Worm (Caenorhabditis elegans): ENCODE measurements around the gene Y54F10AR.1.
A peak's percentile ranks its signal among the peaks of the same experiment; 100 is the strongest.

The Y54F10AR.1 gene

ce11 chrIII:2530313-2530712, 45.2 kb downstream of the Y54F10AR.1 start, which contains the start of gene cone-1:
cone-1 (plus strand) TSS chrIII:2530613.
- TF ChIP-seq aly-2 (tag; optimal IDR thresholded peaks at IDR 0.05) (no peak), skn-1 (tag; optimal IDR thresholded peaks at IDR 0.05) (no peak), jun-1 (tag; optimal IDR thresholded peaks at IDR 0.05) (no peak), ZK546.5 (tag; optimal IDR thresholded peaks at IDR 0.05) (no peak), lsy-12 (tag; optimal IDR thresholded peaks at IDR 0.05) (no peak), unc-39 (tag; optimal IDR thresholded peaks at IDR 0.05) (no peak), snpc-4 (tag; optimal IDR thresholded peaks at IDR 0.05) (no peak)

ce11 chrIII:2528621-2529113, 46.8 kb downstream of the Y54F10AR.1 start, which contains the start of the genes Y54F10AM.15, rbc-2 and ndua-8:
Y54F10AM.15 (minus strand) TSS chrIII:2528679.
rbc-2 (minus strand) TSS chrIII:2528689.
ndua-8 (plus strand) TSS chrIII:2529063.
- TF ChIP-seq elt-1 (tag; optimal IDR thresholded peaks at IDR 0.05) (peak; percentile 78), ceh-82 (tag; optimal IDR thresholded peaks at IDR 0.05) (peak; percentile 78), ama-1 (optimal IDR thresholded peaks at IDR 0.05) (peak; percentile 60), sea-2 (GFP tag; optimal IDR thresholded peaks at IDR 0.05) (no peak), R02D3.7 (tag; optimal IDR thresholded peaks at IDR 0.05) (peak; percentile 100), unc-39 (tag; optimal IDR thresholded peaks at IDR 0.05) (no peak), ZK546.5 (tag; optimal IDR thresholded peaks at IDR 0.05) (peak; percentile 41), hmg-11 (tag; optimal IDR thresholded peaks at IDR 0.05) (peak; percentile 69), skn-1 (tag; optimal IDR thresholded peaks at IDR 0.05) (peak; percentile 87), lin-39 (tag; optimal IDR thresholded peaks at IDR 0.05) (peak; percentile 91), nhr-237 (tag; optimal IDR thresholded peaks at IDR 0.05) (no peak), daf-12 (tag; optimal IDR thresholded peaks at IDR 0.05) (no peak), nhr-23 (tag; optimal IDR thresholded peaks at IDR 0.05) (peak; percentile 96), nhr-11 (tag; optimal IDR thresholded peaks at IDR 0.05) (peak; percentile 45), pqm-1 (tag; optimal IDR thresholded peaks at IDR 0.05) (peak; percentile 80), nhr-28 (tag; optimal IDR thresholded peaks at IDR 0.05) (no peak), lin-15B (tag; optimal IDR thresholded peaks at IDR 0.05) (peak; percentile 97), nhr-67 (tag; optimal IDR thresholded peaks at IDR 0.05) (no peak), nfya-1 (tag; optimal IDR thresholded peaks at IDR 0.05; ENCODE audit: insufficient read depth) (peak; percentile 96), ceh-28 (tag; optimal IDR thresholded peaks at IDR 0.05) (peak; percentile 82), tbx-2 (tag; optimal IDR thresholded peaks at IDR 0.05) (peak; percentile 73), zag-1 (tag; optimal IDR thresholded peaks at IDR 0.05) (peak; percentile 72), aly-2 (tag; optimal IDR thresholded peaks at IDR 0.05) (peak; percentile 15), fkh-2 (tag; optimal IDR thresholded peaks at IDR 0.05) (peak; percentile 13), nhr-76 (tag; optimal IDR thresholded peaks at IDR 0.05) (no peak), jun-1 (tag; optimal IDR thresholded peaks at IDR 0.05) (peak; percentile 58), unc-62 (GFP tag; optimal IDR thresholded peaks at IDR 0.05) (no peak), ceh-16 (tag; optimal IDR thresholded peaks at IDR 0.05) (no peak), eor-1 (tag; optimal IDR thresholded peaks at IDR 0.05) (no peak), egl-27 (tag; optimal IDR thresholded peaks at IDR 0.05) (peak; percentile 42), nhr-77 (tag; optimal IDR thresholded peaks at IDR 0.05) (peak; percentile 22), elt-3 (tag; optimal IDR thresholded peaks at IDR 0.05) (no peak), elt-2 (tag; optimal IDR thresholded peaks at IDR 0.05) (peak; percentile 70), pha-4 (tag; optimal IDR thresholded peaks at IDR 0.05) (peak; percentile 99), mml-1 (tag; optimal IDR thresholded peaks at IDR 0.05) (no peak), ztf-11 (tag; optimal IDR thresholded peaks at IDR 0.05) (no peak), lsy-12 (tag; optimal IDR thresholded peaks at IDR 0.05) (peak; percentile 76), fkh-10 (GFP tag; optimal IDR thresholded peaks at IDR 0.05) (peak; percentile 88), nhr-43 (tag; optimal IDR thresholded peaks at IDR 0.05; ENCODE audit: poor library complexity, severe bottlenecking) (no peak), nhr-25 (tag; optimal IDR thresholded peaks at IDR 0.05) (peak; percentile 53), snpc-4 (tag; optimal IDR thresholded peaks at IDR 0.05) (peak; percentile 82), nhr-12 (tag; optimal IDR thresholded peaks at IDR 0.05) (no peak), fos-1 (tag; optimal IDR thresholded peaks at IDR 0.05) (no peak), ztf-4 (tag; optimal IDR thresholded peaks at IDR 0.05) (peak; percentile 29), ceh-9 (tag; optimal IDR thresholded peaks at IDR 0.05) (no peak), egl-5 (tag; optimal IDR thresholded peaks at IDR 0.05) (peak; percentile 84), mdl-1 (tag; optimal IDR thresholded peaks at IDR 0.05) (no peak)

Measured in whole organism, L3 larva.